Fruit fly (Drosophila melanogaster) whole organism, embryonic: ENCODE data around the gene Prtl99C.

Experiments used
- Atf-2 ChIP-seq: fragments of 200-800 bp; sonication (Bioruptor generic); optimal IDR thresholded peaks from 2 replicates; lab custom pipeline; 2016; ENCODE audit warnings: missing biosample characterization, missing genetic modification characterization
- Bgb ChIP-seq: fragments of 200-800 bp; sonication (Bioruptor generic); IDR thresholded peaks from 2 replicates; pipeline ENCODE4 v1.3.6; 2022; ENCODE audit warnings: missing biosample characterization, missing genetic modification characterization; ENCODE audit not compliant: partially characterized antibody
- Blimp-1 ChIP-seq: fragments of 200-800 bp; sonication (Bioruptor generic); optimal IDR thresholded peaks from 3 replicates; lab custom pipeline; 2018; ENCODE audit warnings: missing biosample characterization, missing genetic modification characterization, mild to moderate bottlenecking, moderate library complexity, missing genetic modification reagents
- CG10979 ChIP-seq: fragments of 200-800 bp; sonication (Bioruptor generic); optimal IDR thresholded peaks from 2 replicates; lab custom pipeline; 2018; ENCODE audit warnings: missing biosample characterization, mild to moderate bottlenecking, missing genetic modification characterization, moderate library complexity
- CG12155 ChIP-seq: fragments of 200-800 bp; sonication (Bioruptor generic); optimal IDR thresholded peaks from 3 replicates; lab custom pipeline; 2016; ENCODE audit warnings: missing biosample characterization, missing genetic modification characterization
- CG12942 ChIP-seq: fragments of 200-800 bp; sonication (Bioruptor generic); optimal IDR thresholded peaks from 3 replicates; lab custom pipeline; 2016; ENCODE audit warnings: missing biosample characterization, missing genetic modification characterization
- CG14050 ChIP-seq: fragments of 200-800 bp; sonication (Bioruptor generic); IDR thresholded peaks from 3 replicates; pipeline ENCODE4 v1.3.6; 2022; ENCODE audit warnings: missing biosample characterization, missing genetic modification characterization
- CG14441 ChIP-seq: fragments of 200-800 bp; sonication (Bioruptor generic); IDR thresholded peaks from 2 replicates; pipeline ENCODE4 v1.3.6; 2022; ENCODE audit warnings: missing biosample characterization, missing genetic modification characterization
- CG14667 ChIP-seq: fragments of 200-800 bp; sonication (Bioruptor generic); IDR thresholded peaks from 2 replicates; pipeline ENCODE4 v1.3.6; 2022; ENCODE audit warnings: missing biosample characterization, missing genetic modification characterization
- CG15011 ChIP-seq: fragments of 200-800 bp; sonication (Bioruptor generic); optimal IDR thresholded peaks from 3 replicates; lab custom pipeline; 2018; ENCODE audit warnings: missing biosample characterization, mild to moderate bottlenecking, missing genetic modification characterization
- CG15073 ChIP-seq: fragments of 200-800 bp; sonication (Bioruptor generic); optimal IDR thresholded peaks from 2 replicates; lab custom pipeline; 2016; ENCODE audit warnings: missing biosample characterization, missing genetic modification characterization
- CG15269 ChIP-seq: fragments of 200-800 bp; sonication (Bioruptor generic); optimal IDR thresholded peaks from 2 replicates; lab custom pipeline; 2018; ENCODE audit warnings: missing biosample characterization, mild to moderate bottlenecking, missing genetic modification characterization, moderate library complexity
- CG16815 ChIP-seq: fragments of 200-800 bp; sonication (Bioruptor generic); optimal IDR thresholded peaks from 3 replicates; lab custom pipeline; 2017; ENCODE audit warnings: missing biosample characterization, mild to moderate bottlenecking, missing genetic modification characterization
- CG16863 ChIP-seq: fragments of 200-800 bp; sonication (Bioruptor generic); optimal IDR thresholded peaks from 3 replicates; lab custom pipeline; 2016; ENCODE audit warnings: missing biosample characterization, missing genetic modification characterization
- CG18599 ChIP-seq: fragments of 200-800 bp; sonication (Bioruptor generic); optimal IDR thresholded peaks from 3 replicates; lab custom pipeline; 2017; ENCODE audit warnings: missing biosample characterization, missing genetic modification characterization, mild to moderate bottlenecking, moderate library complexity, missing genetic modification reagents
- CG3407 ChIP-seq: fragments of 200-800 bp; sonication (Bioruptor generic); optimal IDR thresholded peaks from 2 replicates; lab custom pipeline; 2018; ENCODE audit warnings: missing biosample characterization, mild to moderate bottlenecking, missing genetic modification characterization
- CG4424 ChIP-seq: fragments of 200-800 bp; sonication (Bioruptor generic); optimal IDR thresholded peaks from 3 replicates; lab custom pipeline; 2016; ENCODE audit warnings: missing biosample characterization, missing genetic modification characterization
- CG5245 ChIP-seq: fragments of 200-800 bp; sonication (Bioruptor generic); optimal IDR thresholded peaks from 3 replicates; lab custom pipeline; 2016; ENCODE audit warnings: missing biosample characterization, missing genetic modification characterization
- CG5953 ChIP-seq: fragments of 200-800 bp; sonication (Bioruptor generic); IDR thresholded peaks from 2 replicates; pipeline ENCODE4 v1.3.6; 2022; ENCODE audit warnings: missing biosample characterization, missing genetic modification characterization
- CG7745 ChIP-seq: fragments of 200-800 bp; sonication (Bioruptor generic); optimal IDR thresholded peaks from 2 replicates; lab custom pipeline; 2018; ENCODE audit warnings: missing biosample characterization, mild to moderate bottlenecking, missing genetic modification characterization, moderate library complexity
- CG8944 ChIP-seq: fragments of 200-800 bp; sonication (Bioruptor generic); optimal IDR thresholded peaks from 3 replicates; lab custom pipeline; 2016; ENCODE audit warnings: missing biosample characterization, missing genetic modification characterization
- Eip74EF ChIP-seq, 2 experiments: fragments of 200-800 bp in 1 of 2; fragments of >200 bp in 1 of 2; sonication (Bioruptor generic) in 1 of 2; optimal IDR thresholded peaks; 2 replicates each; lab custom pipeline; 2017 to 2019; ENCODE audit warnings: missing biosample characterization in 2 of 2, missing genetic modification characterization in 2 of 2, mild to moderate bottlenecking in 1 of 2, moderate library complexity in 1 of 2
- GATAe ChIP-seq: fragments of 200-800 bp; sonication (Bioruptor generic); conservative IDR thresholded peaks from 2 replicates; pipeline ENCODE4 v1.3.6; 2022; ENCODE audit warnings: missing biosample characterization, missing genetic modification characterization
- Hand ChIP-seq: fragments of 200-800 bp; sonication (Bioruptor generic); optimal IDR thresholded peaks from 2 replicates; lab custom pipeline; 2017; ENCODE audit warnings: mild to moderate bottlenecking, missing biosample characterization, missing genetic modification reagents, missing genetic modification characterization
- HmgD ChIP-seq: fragments of 200-800 bp; sonication (Bioruptor generic); optimal IDR thresholded peaks from 3 replicates; lab custom pipeline; 2016; ENCODE audit warnings: missing biosample characterization, missing genetic modification characterization
- Hr51 ChIP-seq, 2 experiments: fragments of 200-800 bp; sonication (Bioruptor generic); optimal IDR thresholded peaks; 2 replicates in 1 of 2; 3 replicates in 1 of 2; lab custom pipeline; 2016 to 2018; ENCODE audit warnings: missing biosample characterization in 2 of 2, missing genetic modification characterization in 2 of 2, mild to moderate bottlenecking in 1 of 2, moderate library complexity in 1 of 2
- MTF-1 ChIP-seq: fragments of 200-800 bp; sonication (Bioruptor generic); optimal IDR thresholded peaks from 2 replicates; lab custom pipeline; 2018; ENCODE audit warnings: missing biosample characterization, mild to moderate bottlenecking, missing genetic modification characterization, borderline replicate concordance
- Med ChIP-seq: fragments of 200-800 bp; sonication (Bioruptor generic); peaks from one replicate; lab custom pipeline; 2016; ENCODE audit warnings: missing biosample characterization, missing genetic modification characterization, mild to moderate bottlenecking, inconsistent platforms, moderate library complexity
- NC2β ChIP-seq: fragments of 200-800 bp; sonication (Bioruptor generic); optimal IDR thresholded peaks from 2 replicates; lab custom pipeline; 2016; ENCODE audit warnings: missing biosample characterization, missing genetic modification characterization
- Scr ChIP-seq: fragments of 200-800 bp; sonication (Bioruptor generic); IDR thresholded peaks from 2 replicates; pipeline ENCODE4 v1.3.6; 2022; ENCODE audit warnings: missing biosample characterization, missing genetic modification characterization; ENCODE audit not compliant: partially characterized antibody
- YL-1 ChIP-seq: fragments of 200-800 bp; sonication (Bioruptor generic); optimal IDR thresholded peaks from 3 replicates; lab custom pipeline; 2017; ENCODE audit warnings: missing biosample characterization, mild to moderate bottlenecking, missing genetic modification characterization
- ap ChIP-seq: fragments of 200-800 bp; sonication (Bioruptor generic); IDR thresholded peaks from 2 replicates; pipeline ENCODE4 v1.3.6; 2022; ENCODE audit warnings: missing biosample characterization, missing genetic modification characterization
- bbx ChIP-seq: fragments of 200-800 bp; sonication (Bioruptor generic); IDR thresholded peaks from 2 replicates; pipeline ENCODE4 v1.3.6; 2022; ENCODE audit warnings: missing biosample characterization, missing genetic modification characterization; ENCODE audit not compliant: partially characterized antibody
- cg ChIP-seq: fragments of 200-800 bp; sonication (Bioruptor generic); optimal IDR thresholded peaks from 3 replicates; lab custom pipeline; 2019; ENCODE audit warnings: missing biosample characterization, mild to moderate bottlenecking, missing genetic modification characterization, moderate library complexity
- dimm ChIP-seq: fragments of 200-800 bp; sonication (Bioruptor generic); IDR thresholded peaks from 2 replicates; pipeline ENCODE4 v1.3.6; 2022; ENCODE audit warnings: missing biosample characterization, missing genetic modification characterization
- dpn ChIP-seq, 2 experiments: fragments of 200-800 bp; sonication (Bioruptor generic); optimal IDR thresholded peaks; 3 replicates each; lab custom pipeline; 2016; ENCODE audit warnings: missing biosample characterization in 2 of 2, missing genetic modification characterization in 2 of 2
- hb ChIP-seq: fragments of 200-800 bp; sonication (Bioruptor generic); IDR thresholded peaks from 3 replicates; pipeline ENCODE4 v1.3.6; 2022; ENCODE audit warnings: missing biosample characterization, missing genetic modification characterization; ENCODE audit not compliant: partially characterized antibody
- her ChIP-seq: fragments of 200-800 bp; sonication (Bioruptor generic); optimal IDR thresholded peaks from 2 replicates; lab custom pipeline; 2016; ENCODE audit warnings: missing biosample characterization, missing genetic modification characterization
- knrl ChIP-seq: fragments of 200-800 bp; sonication (Bioruptor generic); IDR thresholded peaks from 3 replicates; pipeline ENCODE4 v1.3.6; 2022; ENCODE audit warnings: missing biosample characterization, missing genetic modification characterization; ENCODE audit not compliant: partially characterized antibody
- lilli ChIP-seq: fragments of 200-800 bp; sonication (Bioruptor generic); optimal IDR thresholded peaks from 3 replicates; lab custom pipeline; 2016; ENCODE audit warnings: missing biosample characterization, missing genetic modification characterization
- lmd ChIP-seq: fragments of 200-800 bp; sonication (Bioruptor generic); IDR thresholded peaks from 2 replicates; pipeline ENCODE4 v1.3.6; 2022; ENCODE audit warnings: missing biosample characterization, missing genetic modification characterization
- maf-S ChIP-seq: fragments of 200-800 bp; sonication (Bioruptor generic); optimal IDR thresholded peaks from 2 replicates; lab custom pipeline; 2016; ENCODE audit warnings: missing biosample characterization, missing genetic modification characterization
- slou ChIP-seq: fragments of 200-800 bp; sonication (Bioruptor generic); optimal IDR thresholded peaks from 3 replicates; lab custom pipeline; 2016; ENCODE audit warnings: missing biosample characterization, missing genetic modification characterization
- sob ChIP-seq: fragments of 200-800 bp; sonication (Bioruptor generic); IDR thresholded peaks from 2 replicates; pipeline ENCODE4 v1.3.6; 2022; ENCODE audit warnings: missing biosample characterization, missing genetic modification characterization
- tap ChIP-seq: fragments of 200-800 bp; optimal IDR thresholded peaks from 3 replicates; lab custom pipeline; 2019; ENCODE audit warnings: missing biosample characterization, mild to moderate bottlenecking, missing genetic modification characterization, moderate library complexity
- tna ChIP-seq: fragments of 200-800 bp; sonication (Bioruptor generic); IDR thresholded peaks from 2 replicates; pipeline ENCODE4 v1.3.6; 2022; ENCODE audit warnings: missing biosample characterization, missing genetic modification characterization; ENCODE audit not compliant: partially characterized antibody
- ttk ChIP-seq: fragments of 200-800 bp; sonication (Bioruptor generic); IDR thresholded peaks from 2 replicates; pipeline ENCODE4 v2.1.2; 2022; ENCODE audit warnings: missing biosample characterization, missing genetic modification characterization
- unpg ChIP-seq: fragments of 200-800 bp; sonication (Bioruptor generic); optimal IDR thresholded peaks from 3 replicates; lab custom pipeline; 2018; ENCODE audit warnings: missing biosample characterization, mild to moderate bottlenecking, missing genetic modification characterization, moderate library complexity
- wek ChIP-seq: fragments of 200-800 bp; sonication (Bioruptor generic); optimal IDR thresholded peaks from 3 replicates; lab custom pipeline; 2018; ENCODE audit warnings: missing biosample characterization, mild to moderate bottlenecking, missing genetic modification characterization, moderate library complexity
- wor ChIP-seq: fragments of 200-800 bp; sonication (Bioruptor generic); IDR thresholded peaks from 2 replicates; pipeline ENCODE4 v1.3.6; 2022; ENCODE audit warnings: missing biosample characterization, missing genetic modification characterization

Gene Prtl99C

DNA sequence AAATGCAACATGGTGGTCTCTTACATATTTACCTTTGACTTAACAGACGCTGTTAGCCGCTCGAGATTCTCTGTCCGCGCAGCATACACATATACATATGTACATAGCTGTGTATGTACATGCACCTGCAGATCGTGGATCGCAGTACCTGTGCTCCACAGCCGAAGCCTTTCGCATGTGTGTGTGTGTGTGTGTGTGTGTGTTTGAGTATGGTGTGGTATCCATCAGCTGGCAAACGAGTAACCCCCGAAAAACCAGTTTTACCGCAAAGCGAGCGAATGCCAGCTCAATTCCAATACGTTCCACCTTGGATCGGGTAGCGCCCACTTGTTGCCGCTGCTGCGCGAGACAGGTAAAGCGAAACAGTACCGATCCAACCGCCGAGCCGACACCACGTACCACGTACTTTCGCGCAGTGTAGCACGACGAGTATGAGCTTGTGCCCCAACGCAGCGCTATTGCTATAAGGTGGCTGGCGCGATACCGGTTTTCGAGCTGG lies 5.6 kb downstream of the Prtl99C start, which contains the start of gene Cad99C (continued):
- TF ChIP-seq CG8944 (GFP tag; lab: Kevin White, UChicago), result no peak
- TF ChIP-seq tap, result no peak
- peak; percentile 24 for TF ChIP-seq CG12155 (GFP tag; lab: Kevin White, UChicago)
- TF ChIP-seq ap, result no peak
- TF ChIP-seq CG14667 (GFP tag; lab: Robert Waterston, UW), result no peak
- TF ChIP-seq CG12942 (GFP tag; lab: Kevin White, UChicago), result no peak
- TF ChIP-seq Bgb (GFP tag; lab: Robert Waterston, UW), result peak; percentile 44; the same call in 1 of the 2 replicates
- TF ChIP-seq lmd (GFP tag; lab: Robert Waterston, UW), result no peak
- no peak for TF ChIP-seq CG7745
- TF ChIP-seq YL-1 (GFP tag; lab: Kevin White, UChicago), result no peak
- TF ChIP-seq maf-S (GFP tag; lab: Kevin White, UChicago), result no peak
- no peak for TF ChIP-seq NC2β (GFP tag; lab: Kevin White, UChicago)
- no peak for TF ChIP-seq CG5245
- TF ChIP-seq CG16863 (GFP tag; lab: Kevin White, UChicago), result no peak
- peak; percentile 78 for TF ChIP-seq Med (GFP tag; lab: Kevin White, UChicago)
- no peak for TF ChIP-seq MTF-1 (GFP tag; lab: Kevin White, UChicago)
- no peak for TF ChIP-seq GATAe (GFP tag; lab: Robert Waterston, UW)
- no peak for TF ChIP-seq Atf-2
- TF ChIP-seq Scr (GFP tag; lab: Robert Waterston, UW), result no peak; the same call in 1 of the 2 replicates
- no peak for TF ChIP-seq unpg (GFP tag; lab: Kevin White, UChicago)
- no peak for TF ChIP-seq Blimp-1 (GFP tag; lab: Kevin White, UChicago)
- TF ChIP-seq wor, result no peak
- no peak for TF ChIP-seq CG15011
- no peak for TF ChIP-seq Eip74EF (GFP tag; optimal IDR thresholded peaks at IDR 0.05; lab: Kevin White, UChicago)
- no peak for TF ChIP-seq CG16815 (GFP tag; lab: Kevin White, UChicago)
- TF ChIP-seq knrl (GFP tag; lab: Robert Waterston, UW), result no peak
- TF ChIP-seq CG3407, result no peak
- TF ChIP-seq CG14050 (GFP tag; lab: Robert Waterston, UW), result no peak
- TF ChIP-seq CG14441 (GFP tag; lab: Robert Waterston, UW), result no peak
- no peak for TF ChIP-seq slou (GFP tag; lab: Kevin White, UChicago)
- no peak for TF ChIP-seq CG18599 (GFP tag; lab: Kevin White, UChicago)
- no peak for TF ChIP-seq CG15073 (GFP tag; lab: Kevin White, UChicago)
- TF ChIP-seq dimm (GFP tag; lab: Robert Waterston, UW), result no peak
- TF ChIP-seq CG4424 (GFP tag; lab: Kevin White, UChicago), result no peak
- TF ChIP-seq sob (GFP tag; lab: Robert Waterston, UW), result peak; percentile 36; the same call in 1 of the 2 replicates
- no peak for TF ChIP-seq CG10979 (tag; lab: Kevin White, UChicago)
- TF ChIP-seq CG15269 (tag; lab: Kevin White, UChicago), result no peak
- TF ChIP-seq wek, result no peak
- TF ChIP-seq bbx, result peak; percentile 57
- no peak for TF ChIP-seq lilli (GFP tag; lab: Kevin White, UChicago)
- TF ChIP-seq Hr51 (GFP tag; optimal IDR thresholded peaks at IDR 0.05; lab: Kevin White, UChicago), result no peak
- no peak for TF ChIP-seq her (GFP tag; lab: Kevin White, UChicago)
- no peak for TF ChIP-seq CG5953 (GFP tag; lab: Robert Waterston, UW)
- no peak for TF ChIP-seq ttk (GFP tag; lab: Robert Waterston, UW)
- no peak for TF ChIP-seq Hand (GFP tag; lab: Kevin White, UChicago)
- TF ChIP-seq tna (GFP tag; lab: Robert Waterston, UW), result no peak
- no peak for TF ChIP-seq hb
- peak; percentile 96 for TF ChIP-seq cg (GFP tag; lab: Kevin White, UChicago)
- TF ChIP-seq dpn (GFP tag; optimal IDR thresholded peaks at IDR 0.05; lab: Kevin White, UChicago), result no peak
- TF ChIP-seq HmgD (GFP tag; lab: Kevin White, UChicago), result no peak
